Fruit fly (Drosophila melanogaster) whole organism, embryonic: ENCODE results near the gene wit.

Source experiments
- Bgb ChIP-seq: fragments of 200-800 bp; sonication (Bioruptor generic); IDR thresholded peaks from 2 replicates; pipeline ENCODE4 v1.3.6; 2022; ENCODE audit warnings: missing biosample characterization, missing genetic modification characterization; ENCODE audit not compliant: partially characterized antibody
- CG10274 ChIP-seq: fragments of 200-800 bp; sonication (Bioruptor generic); optimal IDR thresholded peaks from 3 replicates; lab custom pipeline; 2017; ENCODE audit warnings: missing biosample characterization, mild to moderate bottlenecking, missing genetic modification characterization
- CG10979 ChIP-seq: fragments of 200-800 bp; sonication (Bioruptor generic); optimal IDR thresholded peaks from 2 replicates; lab custom pipeline; 2018; ENCODE audit warnings: missing biosample characterization, mild to moderate bottlenecking, missing genetic modification characterization, moderate library complexity
- CG11456 ChIP-seq: fragments of 200-800 bp; sonication (Bioruptor generic); IDR thresholded peaks from 3 replicates; pipeline ENCODE4 v1.3.6; 2022; ENCODE audit warnings: missing biosample characterization, missing genetic modification characterization
- CG12391 ChIP-seq: fragments of 200-800 bp; sonication (Bioruptor generic); optimal IDR thresholded peaks from 3 replicates; lab custom pipeline; 2018; ENCODE audit warnings: missing biosample characterization, mild to moderate bottlenecking, missing genetic modification characterization, moderate library complexity
- CG13123 ChIP-seq: fragments of 200-800 bp; sonication (Bioruptor generic); optimal IDR thresholded peaks from 2 replicates; lab custom pipeline; 2016; ENCODE audit warnings: missing biosample characterization, missing genetic modification characterization
- CG13424 ChIP-seq: fragments of 200-800 bp; sonication (Bioruptor generic); optimal IDR thresholded peaks from 2 replicates; lab custom pipeline; 2019; ENCODE audit warnings: missing biosample characterization, mild to moderate bottlenecking, missing genetic modification characterization, moderate library complexity
- CG16813 ChIP-seq: fragments of 200-800 bp; sonication (Bioruptor generic); IDR thresholded peaks from 3 replicates; pipeline ENCODE4 v1.3.6; 2022; ENCODE audit warnings: missing biosample characterization, missing genetic modification characterization; ENCODE audit not compliant: partially characterized antibody
- CG16863 ChIP-seq: fragments of 200-800 bp; sonication (Bioruptor generic); optimal IDR thresholded peaks from 3 replicates; lab custom pipeline; 2016; ENCODE audit warnings: missing biosample characterization, missing genetic modification characterization
- CG17385 ChIP-seq: fragments of 200-800 bp; sonication (Bioruptor generic); optimal IDR thresholded peaks from 3 replicates; lab custom pipeline; 2018; ENCODE audit warnings: missing biosample characterization, mild to moderate bottlenecking, missing genetic modification characterization
- CG3065 ChIP-seq: fragments of 200-800 bp; sonication (Bioruptor generic); optimal IDR thresholded peaks from 2 replicates; lab custom pipeline; 2016; ENCODE audit warnings: missing biosample characterization, missing genetic modification characterization
- CG31365 ChIP-seq: fragments of 200-800 bp; sonication (Bioruptor generic); optimal IDR thresholded peaks from 2 replicates; lab custom pipeline; 2018; ENCODE audit warnings: missing biosample characterization, mild to moderate bottlenecking, missing genetic modification characterization
- CG32767 ChIP-seq: fragments of 200-800 bp; sonication (Bioruptor generic); IDR thresholded peaks from 2 replicates; pipeline ENCODE4 v1.3.6; 2022; ENCODE audit warnings: missing biosample characterization, missing genetic modification characterization
- CG32772 ChIP-seq: fragments of 200-800 bp; sonication (Bioruptor generic); IDR thresholded peaks from 2 replicates; pipeline ENCODE4 v1.3.6; 2022; ENCODE audit warnings: missing biosample characterization, missing genetic modification characterization
- CG3847 ChIP-seq: fragments of 200-800 bp; sonication (Bioruptor generic); IDR thresholded peaks from 2 replicates; pipeline ENCODE4 v1.3.6; 2022; ENCODE audit warnings: missing biosample characterization, missing genetic modification characterization
- CG4404 ChIP-seq: fragments of 200-800 bp; sonication (Bioruptor generic); IDR thresholded peaks from 2 replicates; pipeline ENCODE4 v1.3.6; 2022; ENCODE audit warnings: missing biosample characterization, missing genetic modification characterization
- CG4854 ChIP-seq: fragments of 200-800 bp; sonication (Bioruptor generic); optimal IDR thresholded peaks from 2 replicates; lab custom pipeline; 2016; ENCODE audit warnings: missing biosample characterization, missing genetic modification characterization, inconsistent platforms
- CG6272 ChIP-seq: fragments of 200-800 bp; sonication (Bioruptor generic); IDR thresholded peaks from 2 replicates; pipeline ENCODE4 v1.3.6; 2022; ENCODE audit warnings: missing biosample characterization, missing genetic modification characterization
- CG6654 ChIP-seq: fragments of 200-800 bp; sonication (Bioruptor generic); optimal IDR thresholded peaks from 2 replicates; lab custom pipeline; 2017; ENCODE audit warnings: missing biosample characterization, mild to moderate bottlenecking, missing genetic modification characterization
- CG6765 ChIP-seq: fragments of 200-800 bp; sonication (Bioruptor generic); optimal IDR thresholded peaks from 3 replicates; lab custom pipeline; 2017; ENCODE audit warnings: missing biosample characterization, mild to moderate bottlenecking, missing genetic modification characterization
- CG6791 ChIP-seq: fragments of 200-800 bp; sonication (Bioruptor generic); IDR thresholded peaks from 3 replicates; pipeline ENCODE4 v1.3.6; 2022; ENCODE audit warnings: missing biosample characterization, missing genetic modification characterization; ENCODE audit not compliant: partially characterized antibody
- CG8290 ChIP-seq, 3 experiments: fragments of 200-800 bp; sonication (Bioruptor generic); optimal IDR thresholded peaks; 2 replicates each; lab custom pipeline; 2016 to 2019; ENCODE audit warnings: missing biosample characterization in 3 of 3, missing genetic modification characterization in 3 of 3, mild to moderate bottlenecking in 2 of 3, moderate library complexity in 1 of 3
- CkIIα-i1 ChIP-seq: fragments of 200-800 bp; sonication (Bioruptor generic); IDR thresholded peaks from 2 replicates; pipeline ENCODE4 v1.3.6; 2022; ENCODE audit warnings: missing biosample characterization, missing genetic modification characterization
- Dll ChIP-seq: fragments of 200-800 bp; sonication (Bioruptor generic); IDR thresholded peaks from 4 replicates; pipeline ENCODE4 v1.3.6; 2022; ENCODE audit warnings: missing biosample characterization, missing genetic modification characterization; ENCODE audit not compliant: partially characterized antibody
- HLH54F ChIP-seq: fragments of 200-800 bp; sonication (Bioruptor generic); optimal IDR thresholded peaks from 3 replicates; lab custom pipeline; 2016; ENCODE audit warnings: missing biosample characterization, missing genetic modification characterization
- HmgZ ChIP-seq: fragments of 200-800 bp; sonication (Bioruptor generic); optimal IDR thresholded peaks from 2 replicates; lab custom pipeline; 2018; ENCODE audit warnings: missing biosample characterization, mild to moderate bottlenecking, missing genetic modification characterization
- Hr39 ChIP-seq: fragments of >200 bp; optimal IDR thresholded peaks from 2 replicates; lab custom pipeline; 2017
- Hr51 ChIP-seq, 2 experiments: fragments of 200-800 bp; sonication (Bioruptor generic); optimal IDR thresholded peaks; 2 replicates in 1 of 2; 3 replicates in 1 of 2; lab custom pipeline; 2016 to 2018; ENCODE audit warnings: missing biosample characterization in 2 of 2, missing genetic modification characterization in 2 of 2, mild to moderate bottlenecking in 1 of 2, moderate library complexity in 1 of 2
- MESR4 ChIP-seq: fragments of 200-800 bp; sonication (Bioruptor generic); optimal IDR thresholded peaks from 2 replicates; lab custom pipeline; 2018; ENCODE audit warnings: missing biosample characterization, mild to moderate bottlenecking, missing genetic modification characterization, moderate library complexity
- Med ChIP-seq: fragments of 200-800 bp; sonication (Bioruptor generic); peaks from one replicate; lab custom pipeline; 2016; ENCODE audit warnings: missing biosample characterization, missing genetic modification characterization, mild to moderate bottlenecking, inconsistent platforms, moderate library complexity
- Oli ChIP-seq: fragments of 200-800 bp; sonication (Bioruptor generic); optimal IDR thresholded peaks from 2 replicates; lab custom pipeline; 2018; ENCODE audit warnings: missing biosample characterization, mild to moderate bottlenecking, missing genetic modification characterization, moderate library complexity
- Sox102F ChIP-seq: fragments of 200-800 bp; sonication (Bioruptor generic); optimal IDR thresholded peaks from 2 replicates; lab custom pipeline; 2018; ENCODE audit warnings: missing biosample characterization, mild to moderate bottlenecking, missing genetic modification characterization, moderate library complexity
- ap ChIP-seq: fragments of 200-800 bp; sonication (Bioruptor generic); IDR thresholded peaks from 2 replicates; pipeline ENCODE4 v1.3.6; 2022; ENCODE audit warnings: missing biosample characterization, missing genetic modification characterization
- cwo ChIP-seq: fragments of 200-800 bp; sonication (Bioruptor generic); optimal IDR thresholded peaks from 3 replicates; lab custom pipeline; 2017; ENCODE audit warnings: missing biosample characterization, missing genetic modification characterization, mild to moderate bottlenecking, moderate library complexity, missing genetic modification reagents
- da ChIP-seq: fragments of 200-800 bp; sonication (Bioruptor generic); optimal IDR thresholded peaks from 2 replicates; lab custom pipeline; 2016; ENCODE audit warnings: missing biosample characterization, missing genetic modification characterization
- gcm2 ChIP-seq: fragments of 200-800 bp; sonication (Bioruptor generic); optimal IDR thresholded peaks from 2 replicates; lab custom pipeline; 2016; ENCODE audit warnings: missing biosample characterization, missing genetic modification characterization
- grn ChIP-seq: fragments of 200-800 bp; sonication (Bioruptor generic); optimal IDR thresholded peaks from 3 replicates; lab custom pipeline; 2017; ENCODE audit warnings: missing biosample characterization, missing genetic modification characterization
- h ChIP-seq: fragments of >200 bp; optimal IDR thresholded peaks from 2 replicates; lab custom pipeline; 2017
- ind ChIP-seq: fragments of 200-800 bp; sonication (Bioruptor generic); optimal IDR thresholded peaks from 3 replicates; lab custom pipeline; 2016; ENCODE audit warnings: missing biosample characterization, missing genetic modification characterization
- jumu ChIP-seq: fragments of 200-800 bp; sonication (Bioruptor generic); optimal IDR thresholded peaks from 3 replicates; lab custom pipeline; 2016; ENCODE audit warnings: missing biosample characterization, missing genetic modification characterization
- kni ChIP-seq: fragments of 200-800 bp; sonication (Bioruptor generic); optimal IDR thresholded peaks from 3 replicates; lab custom pipeline; 2017; ENCODE audit warnings: mild to moderate bottlenecking, missing biosample characterization, missing genetic modification reagents, missing genetic modification characterization
- lilli ChIP-seq: fragments of 200-800 bp; sonication (Bioruptor generic); optimal IDR thresholded peaks from 3 replicates; lab custom pipeline; 2016; ENCODE audit warnings: missing biosample characterization, missing genetic modification characterization
- maf-S ChIP-seq: fragments of 200-800 bp; sonication (Bioruptor generic); optimal IDR thresholded peaks from 2 replicates; lab custom pipeline; 2016; ENCODE audit warnings: missing biosample characterization, missing genetic modification characterization
- mam ChIP-seq: fragments of 200-800 bp; sonication (Bioruptor generic); optimal IDR thresholded peaks from 3 replicates; lab custom pipeline; 2016; ENCODE audit warnings: missing biosample characterization, missing genetic modification characterization
- sqz ChIP-seq: fragments of 200-800 bp; sonication (Bioruptor generic); optimal IDR thresholded peaks from 3 replicates; lab custom pipeline; 2018; ENCODE audit warnings: missing biosample characterization, mild to moderate bottlenecking, missing genetic modification characterization
- ttk ChIP-seq: fragments of 200-800 bp; sonication (Bioruptor generic); IDR thresholded peaks from 2 replicates; pipeline ENCODE4 v2.1.2; 2022; ENCODE audit warnings: missing biosample characterization, missing genetic modification characterization
- z ChIP-seq: fragments of 200-800 bp; sonication (Bioruptor generic); IDR thresholded peaks from 3 replicates; pipeline ENCODE4 v1.3.6; 2022; ENCODE audit warnings: missing biosample characterization, missing genetic modification characterization
- zen2 ChIP-seq: fragments of 200-800 bp; sonication (Bioruptor generic); IDR thresholded peaks from 3 replicates; pipeline ENCODE4 v1.3.6; 2022; ENCODE audit warnings: missing biosample characterization, missing genetic modification characterization; ENCODE audit not compliant: partially characterized antibody
- zfh1 ChIP-seq: fragments of 200-800 bp; sonication (Bioruptor generic); IDR thresholded peaks from 3 replicates; pipeline ENCODE4 v1.3.6; 2022; ENCODE audit warnings: missing biosample characterization, missing genetic modification characterization

The wit gene

DNA sequence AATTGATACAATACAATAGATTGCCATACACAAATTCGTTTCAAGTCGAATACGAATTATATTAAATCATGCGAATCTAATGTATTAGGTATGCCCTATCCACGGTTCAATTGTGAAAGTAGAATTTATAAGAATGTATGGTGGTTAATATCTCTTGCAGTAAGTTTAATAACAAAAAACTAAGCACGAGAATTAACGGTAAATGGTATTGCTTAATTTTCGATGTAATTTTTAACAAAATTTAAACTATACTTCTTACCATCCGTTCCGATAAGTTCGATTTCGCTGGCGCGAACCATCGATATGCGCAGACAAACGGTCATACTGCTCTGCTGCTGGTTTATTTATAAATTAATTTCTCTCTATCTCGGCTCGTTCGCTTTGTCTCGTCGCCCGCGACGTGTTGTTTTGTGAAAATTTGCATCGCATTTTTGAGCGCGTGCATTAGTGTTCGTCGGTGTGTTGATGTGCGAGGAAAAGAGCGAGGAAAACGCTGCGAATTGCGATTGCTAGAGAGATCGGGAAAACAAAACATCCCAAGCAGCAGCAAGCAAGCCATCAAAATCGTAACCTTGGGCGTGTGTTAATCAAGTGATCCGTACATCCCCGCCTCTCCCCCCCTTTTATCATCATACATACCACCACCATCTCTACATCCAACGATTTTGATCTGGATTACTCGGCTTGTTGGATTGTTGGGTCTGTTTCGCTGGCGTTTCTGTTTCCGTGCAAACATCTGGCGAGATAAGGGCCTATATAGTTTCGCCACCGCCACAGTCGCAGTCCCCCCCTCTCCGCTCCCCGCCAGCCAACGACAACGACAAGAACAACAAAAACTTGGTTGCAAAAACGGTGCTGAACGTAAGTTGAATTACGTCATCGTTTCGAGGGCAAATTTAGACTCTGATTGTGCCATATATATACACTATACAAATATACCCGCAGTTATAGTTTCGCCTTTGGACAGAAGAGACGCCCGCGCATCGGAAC lies 32.0 kb upstream of the wit start, which contains the start of gene Fit1 (continued):
- TF ChIP-seq Med (GFP tag; lab: Kevin White, UChicago) (peak; percentile 73), HLH54F (no peak), CG3065 (GFP tag; lab: Kevin White, UChicago) (no peak), Hr39 (lab: Kevin White, UChicago) (no peak), CG6791 (GFP tag; lab: Robert Waterston, UW) (peak; percentile 73), h (no peak), CG6654 (GFP tag; lab: Kevin White, UChicago) (no peak), CG32772 (GFP tag; lab: Robert Waterston, UW) (no peak), CkIIα-i1 (GFP tag; lab: Robert Waterston, UW) (no peak), CG32767 (GFP tag; lab: Robert Waterston, UW) (no peak), Sox102F (GFP tag; lab: Kevin White, UChicago) (no peak), CG10274 (GFP tag; lab: Kevin White, UChicago) (no peak), gcm2 (GFP tag; lab: Kevin White, UChicago) (no peak), CG16863 (GFP tag; lab: Kevin White, UChicago) (no peak), CG12391 (no peak), CG6765 (GFP tag; lab: Kevin White, UChicago) (no peak), CG8290 (GFP tag; optimal IDR thresholded peaks at IDR 0.05; lab: Kevin White, UChicago) (no peak), CG8290 (tag; optimal IDR thresholded peaks at IDR 0.05; lab: Kevin White, UChicago) (no peak), grn (GFP tag; lab: Kevin White, UChicago) (peak; percentile 65), da (GFP tag; lab: Kevin White, UChicago) (no peak), ind (GFP tag; lab: Kevin White, UChicago) (no peak), HmgZ (tag; lab: Kevin White, UChicago) (no peak), CG11456 (no peak), CG16813 (GFP tag; lab: Robert Waterston, UW) (peak; percentile 45), cwo (GFP tag; lab: Kevin White, UChicago) (peak; percentile 63), z (GFP tag; lab: Robert Waterston, UW) (no peak), Bgb (GFP tag; lab: Robert Waterston, UW) (peak; percentile 75), CG3847 (GFP tag; lab: Robert Waterston, UW) (no peak), zfh1 (no peak), CG10979 (tag; lab: Kevin White, UChicago) (peak; percentile 3), jumu (GFP tag; lab: Kevin White, UChicago) (no peak), CG13424 (no peak), CG31365 (peak; percentile 14), ttk (no peak), MESR4 (peak; percentile 75), Hr51 (GFP tag; optimal IDR thresholded peaks at IDR 0.05; lab: Kevin White, UChicago) (no peak), Oli (tag; lab: Kevin White, UChicago) (no peak), sqz (GFP tag; lab: Kevin White, UChicago) (no peak), maf-S (GFP tag; lab: Kevin White, UChicago) (no peak), zen2 (GFP tag; lab: Robert Waterston, UW) (peak; percentile 33; the same call in 1 of the 3 replicates), CG4854 (GFP tag; lab: Kevin White, UChicago) (no peak), kni (no peak), lilli (GFP tag; lab: Kevin White, UChicago) (no peak), CG6272 (GFP tag; lab: Robert Waterston, UW) (no peak), CG13123 (GFP tag; lab: Kevin White, UChicago) (no peak), Dll (GFP tag; lab: Robert Waterston, UW) (peak; percentile 47; the same call in 2 of the 4 replicates), ap (GFP tag; lab: Robert Waterston, UW) (no peak), mam (no peak), CG17385 (no peak), CG4404 (no peak)
